Worm (Caenorhabditis elegans) whole organism, L1 larva: ENCODE results near the gene C46F4.3.

ENCODE experiments used
- aha-1 ChIP-seq: fragments of 150-350 bp; optimal IDR thresholded peaks from 2 replicates; lab custom pipeline; 2014; ENCODE audit warnings: missing biosample characterization, missing genetic modification characterization
- elt-3 ChIP-seq, 6 experiments: fragments of 150-350 bp in 1 of 6; sonication (generic microtip); optimal IDR thresholded peaks; 2 replicates each; lab custom pipeline; 2017 to 2018; ENCODE audit warnings: missing biosample characterization in 6 of 6, missing genetic modification characterization in 6 of 6, inconsistent platforms in 1 of 6
- jun-1 ChIP-seq: fragments of 150-350 bp; optimal IDR thresholded peaks from 2 replicates; lab custom pipeline; 2014; ENCODE audit warnings: missing biosample characterization, missing genetic modification reagents, missing genetic modification characterization
- nhr-237 ChIP-seq: fragments of 150-350 bp; optimal IDR thresholded peaks from 2 replicates; lab custom pipeline; 2014; ENCODE audit warnings: missing biosample characterization, missing genetic modification characterization
- pqm-1 ChIP-seq: sonication (generic microtip); optimal IDR thresholded peaks from 3 replicates; lab custom pipeline; 2017; ENCODE audit warnings: missing biosample characterization, missing genetic modification characterization
- skn-1 ChIP-seq: fragments of 150-350 bp; optimal IDR thresholded peaks from 2 replicates; lab custom pipeline; 2014; ENCODE audit warnings: missing biosample characterization, missing genetic modification characterization
- unc-98 ChIP-seq: fragments of 200-800 bp; sonication (Bioruptor generic); IDR thresholded peaks from 2 replicates; pipeline ENCODE4 v1.3.6; 2022; ENCODE audit warnings: missing genetic modification characterization, missing compliant biosample characterization
- zag-1 ChIP-seq: fragments of 150-350 bp; optimal IDR thresholded peaks from 2 replicates; lab custom pipeline; 2014; ENCODE audit warnings: missing biosample characterization, missing genetic modification characterization

ce11 chrX:5953174-5953573 lies 17.6 kb downstream of the C46F4.3 start, which contains the start of the genes R07E4.5 and R07E4.3:
- TF ChIP-seq zag-1 = no peak
- peak; percentile 61 for TF ChIP-seq skn-1
- TF ChIP-seq elt-3 (tag; optimal IDR thresholded peaks at IDR 0.05; lab: Kevin White, UChicago) = peak in 2 of 6 experiments; percentile 12 to 76
- TF ChIP-seq unc-98 (GFP tag; lab: Robert Waterston, UW) = no peak
- no peak for TF ChIP-seq pqm-1
- peak; percentile 36 for TF ChIP-seq jun-1 (tag; lab: Kevin White, UChicago)
- TF ChIP-seq nhr-237 (tag; lab: Kevin White, UChicago) = no peak
- no peak for TF ChIP-seq aha-1 (tag; lab: Kevin White, UChicago)
